Worm (Caenorhabditis elegans): Measurements from ENCODE around the gene srsx-10.

Gene srsx-10

ce11 chrV:4964671-4965420 lies 9.7 kb downstream of the srsx-10 start:
- no peak for TF ChIP-seq nhr-11 (tag; optimal IDR thresholded peaks at IDR 0.05)
- TF ChIP-seq ceh-24 (tag; optimal IDR thresholded peaks at IDR 0.05), result no peak
- peak; percentile 79 for TF ChIP-seq elt-2 (tag; optimal IDR thresholded peaks at IDR 0.05)

DNA sequence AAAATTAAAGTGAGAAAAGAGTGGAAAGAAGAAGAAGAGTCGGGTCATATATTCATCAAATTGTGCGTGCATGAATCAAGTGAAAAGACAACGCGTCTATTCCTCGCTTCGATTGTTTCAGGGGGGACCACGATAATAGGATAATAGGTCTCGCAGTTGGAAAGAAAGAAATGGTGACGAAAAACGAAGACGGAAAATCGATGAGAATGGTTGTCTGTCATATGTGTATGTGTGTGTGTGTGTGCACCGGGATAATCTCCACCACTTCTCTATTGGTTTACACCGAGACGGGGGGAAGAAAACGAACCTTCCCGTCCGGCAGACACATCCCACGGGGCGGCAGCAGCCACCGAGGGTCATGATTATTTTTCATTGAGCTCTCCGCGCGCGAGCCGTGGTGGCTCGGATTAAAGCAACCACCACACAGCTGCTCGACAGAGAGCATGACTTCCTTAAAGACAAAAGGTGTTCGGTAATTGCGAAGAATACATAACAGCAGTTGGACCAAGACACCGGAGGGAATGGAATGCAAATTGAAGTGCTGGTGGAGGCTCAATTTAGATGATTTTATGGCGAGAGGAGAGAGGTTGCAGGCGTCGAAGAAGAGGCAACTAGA lies 10.4 kb downstream of the srsx-10 start:
- TF ChIP-seq che-1 (tag; optimal IDR thresholded peaks at IDR 0.05) (no peak), odd-2 (tag; optimal IDR thresholded peaks at IDR 0.05) (no peak), rnt-1 (tag; optimal IDR thresholded peaks at IDR 0.05) (peak; percentile 34), unc-55 (GFP tag; optimal IDR thresholded peaks at IDR 0.05) (peak; percentile 81), ahr-1 (tag; optimal IDR thresholded peaks at IDR 0.05) (no peak), tbx-2 (tag; optimal IDR thresholded peaks at IDR 0.05) (peak; percentile 45), Y22D7AL.16 (tag; optimal IDR thresholded peaks at IDR 0.05) (no peak), ceh-48 (tag; optimal IDR thresholded peaks at IDR 0.05) (peak; percentile 51), tbx-7 (tag; optimal IDR thresholded peaks at IDR 0.05) (no peak), elt-2 (tag; optimal IDR thresholded peaks at IDR 0.05) (no peak), ref-2 (tag; optimal IDR thresholded peaks at IDR 0.05) (peak; percentile 64), ceh-6 (GFP tag; optimal IDR thresholded peaks at IDR 0.05) (no peak), sox-4 (tag; optimal IDR thresholded peaks at IDR 0.05) (no peak), unc-3 (GFP tag; conservative IDR thresholded peaks at IDR 0.05) (no peak), unc-3 (tag; optimal IDR thresholded peaks at IDR 0.05) (peak; percentile 20), ceh-9 (tag; optimal IDR thresholded peaks at IDR 0.05) (no peak), nhr-11 (tag; optimal IDR thresholded peaks at IDR 0.05) (no peak), pqm-1 (tag; optimal IDR thresholded peaks at IDR 0.05) (no peak), ceh-18 (tag; optimal IDR thresholded peaks at IDR 0.05) (peak; percentile 39), pag-3 (tag; optimal IDR thresholded peaks at IDR 0.05; ENCODE audit: borderline replicate concordance) (no peak), sdc-2 (tag; optimal IDR thresholded peaks at IDR 0.05) (no peak), elt-4 (tag; optimal IDR thresholded peaks at IDR 0.05) (no peak), C38D4.7 (GFP tag; optimal IDR thresholded peaks at IDR 0.05) (no peak), nhr-232 (tag; optimal IDR thresholded peaks at IDR 0.05) (no peak), C08G9.2 (tag; optimal IDR thresholded peaks at IDR 0.05) (no peak), fkh-6 (tag; optimal IDR thresholded peaks at IDR 0.05) (peak; percentile 16), pha-2 (tag; optimal IDR thresholded peaks at IDR 0.05) (peak; percentile 13), F13H6.1 (tag; optimal IDR thresholded peaks at IDR 0.05) (no peak), dve-1 (tag; optimal IDR thresholded peaks at IDR 0.05) (no peak), pat-9 (tag; optimal IDR thresholded peaks at IDR 0.05) (peak; percentile 21), ceh-22 (tag; optimal IDR thresholded peaks at IDR 0.05) (no peak), ceh-30 (tag; optimal IDR thresholded peaks at IDR 0.05) (no peak), sox-2 (GFP tag; IDR thresholded peaks at IDR 0.05) (no peak), K02D7.2 (tag; optimal IDR thresholded peaks at IDR 0.05) (no peak), hlh-15 (tag; optimal IDR thresholded peaks at IDR 0.05) (no peak), T23F11.4 (GFP tag; optimal IDR thresholded peaks at IDR 0.05) (no peak), fax-1 (tag; optimal IDR thresholded peaks at IDR 0.05) (no peak), ama-1 (optimal IDR thresholded peaks at IDR 0.05) (no peak), ceh-34 (tag; optimal IDR thresholded peaks at IDR 0.05) (peak; percentile 71), npax-4 (tag; optimal IDR thresholded peaks at IDR 0.05) (no peak), hlh-6 (tag; optimal IDR thresholded peaks at IDR 0.05) (peak; percentile 39), zip-5 (tag; optimal IDR thresholded peaks at IDR 0.05) (no peak), unc-86 (tag; optimal IDR thresholded peaks at IDR 0.05) (no peak), ceh-45 (GFP tag; IDR thresholded peaks at IDR 0.05) (no peak), hlh-8 (tag; optimal IDR thresholded peaks at IDR 0.05) (no peak), lim-6 (tag; optimal IDR thresholded peaks at IDR 0.05) (no peak), lin-11 (tag; optimal IDR thresholded peaks at IDR 0.05) (no peak), ztf-16 (tag; optimal IDR thresholded peaks at IDR 0.05) (no peak), nfya-1 (tag; optimal IDR thresholded peaks at IDR 0.05) (peak; percentile 65)
